Fruit fly (Drosophila melanogaster) whole organism, embryonic: ENCODE measurements around the gene sob.
A peak's percentile ranks its signal among the peaks of the same experiment; 100 is the strongest.

Experiments used
- ATbp ChIP-seq: fragments of 200-800 bp; sonication (Bioruptor generic); optimal IDR thresholded peaks from 2 replicates; lab custom pipeline; 2017; ENCODE audit warnings: missing biosample characterization, mild to moderate bottlenecking, missing genetic modification characterization, missing genetic modification reagents
- CG10209 ChIP-seq: fragments of 200-800 bp; sonication (Bioruptor generic); optimal IDR thresholded peaks from 3 replicates; lab custom pipeline; 2017; ENCODE audit warnings: missing biosample characterization, mild to moderate bottlenecking, missing genetic modification characterization, missing genetic modification reagents
- CG10462 ChIP-seq: fragments of 200-800 bp; sonication (Bioruptor generic); optimal IDR thresholded peaks from 2 replicates; lab custom pipeline; 2016; ENCODE audit warnings: missing biosample characterization, missing genetic modification characterization
- CG10979 ChIP-seq: fragments of 200-800 bp; sonication (Bioruptor generic); optimal IDR thresholded peaks from 2 replicates; lab custom pipeline; 2018; ENCODE audit warnings: missing biosample characterization, mild to moderate bottlenecking, missing genetic modification characterization, moderate library complexity
- CG11085 ChIP-seq: fragments of 200-800 bp; sonication (Bioruptor generic); IDR thresholded peaks from 2 replicates; pipeline ENCODE4 v1.3.6; 2022; ENCODE audit warnings: missing biosample characterization, missing genetic modification characterization
- CG1233 ChIP-seq: fragments of 200-800 bp; sonication (Bioruptor generic); optimal IDR thresholded peaks from 4 replicates; lab custom pipeline; 2018; ENCODE audit warnings: missing biosample characterization, mild to moderate bottlenecking, missing genetic modification characterization
- CG12744 ChIP-seq: fragments of 200-800 bp; sonication (Bioruptor generic); optimal IDR thresholded peaks from 2 replicates; lab custom pipeline; 2016; ENCODE audit warnings: missing biosample characterization, missing genetic modification characterization
- CG13123 ChIP-seq: fragments of 200-800 bp; sonication (Bioruptor generic); optimal IDR thresholded peaks from 2 replicates; lab custom pipeline; 2016; ENCODE audit warnings: missing biosample characterization, missing genetic modification characterization
- CG14860 ChIP-seq: fragments of 200-800 bp; sonication (Bioruptor generic); IDR thresholded peaks from 3 replicates; pipeline ENCODE4 v1.3.6; 2022; ENCODE audit warnings: missing biosample characterization, missing genetic modification characterization; ENCODE audit not compliant: partially characterized antibody
- CG15073 ChIP-seq: fragments of 200-800 bp; sonication (Bioruptor generic); optimal IDR thresholded peaks from 2 replicates; lab custom pipeline; 2016; ENCODE audit warnings: missing biosample characterization, missing genetic modification characterization
- CG1529 ChIP-seq: fragments of 200-800 bp; sonication (Bioruptor generic); optimal IDR thresholded peaks from 3 replicates; lab custom pipeline; 2018; ENCODE audit warnings: missing biosample characterization, missing genetic modification characterization
- CG17328 ChIP-seq: fragments of 200-800 bp; sonication (Bioruptor generic); IDR thresholded peaks from 2 replicates; pipeline ENCODE4 v1.3.6; 2022; ENCODE audit warnings: missing biosample characterization, missing genetic modification characterization
- CG17612 ChIP-seq: fragments of 200-800 bp; sonication (Bioruptor generic); IDR thresholded peaks from 2 replicates; pipeline ENCODE4 v1.3.6; 2022; ENCODE audit warnings: missing biosample characterization, missing genetic modification characterization
- CG18764 ChIP-seq: fragments of 200-800 bp; sonication (Bioruptor generic); optimal IDR thresholded peaks from 3 replicates; lab custom pipeline; 2016; ENCODE audit warnings: missing biosample characterization, missing genetic modification characterization
- CG3847 ChIP-seq: fragments of 200-800 bp; sonication (Bioruptor generic); IDR thresholded peaks from 2 replicates; pipeline ENCODE4 v1.3.6; 2022; ENCODE audit warnings: missing biosample characterization, missing genetic modification characterization
- CG7745 ChIP-seq: fragments of 200-800 bp; sonication (Bioruptor generic); optimal IDR thresholded peaks from 2 replicates; lab custom pipeline; 2018; ENCODE audit warnings: missing biosample characterization, mild to moderate bottlenecking, missing genetic modification characterization, moderate library complexity
- CG9797 ChIP-seq: fragments of 200-800 bp; sonication (Bioruptor generic); optimal IDR thresholded peaks from 3 replicates; lab custom pipeline; 2018; ENCODE audit warnings: missing biosample characterization, mild to moderate bottlenecking, missing genetic modification characterization
- E2f2 ChIP-seq: fragments of 200-800 bp; sonication (Bioruptor generic); IDR thresholded peaks from 2 replicates; pipeline ENCODE4 v1.3.6; 2022; ENCODE audit warnings: missing biosample characterization, missing genetic modification characterization
- HmgZ ChIP-seq: fragments of 200-800 bp; sonication (Bioruptor generic); optimal IDR thresholded peaks from 2 replicates; lab custom pipeline; 2018; ENCODE audit warnings: missing biosample characterization, mild to moderate bottlenecking, missing genetic modification characterization
- Hr3 ChIP-seq: fragments of 200-800 bp; sonication (Bioruptor generic); optimal IDR thresholded peaks from 3 replicates; lab custom pipeline; 2016; ENCODE audit warnings: missing biosample characterization, missing genetic modification characterization
- Hr78 ChIP-seq, 2 experiments: fragments of 200-800 bp in 1 of 2; fragments of >200 bp in 1 of 2; sonication (Bioruptor generic) in 1 of 2; optimal IDR thresholded peaks; 2 replicates each; lab custom pipeline; 2017 to 2019; ENCODE audit warnings: missing biosample characterization in 2 of 2, missing genetic modification characterization in 2 of 2, mild to moderate bottlenecking in 1 of 2, moderate library complexity in 1 of 2
- Lhr ChIP-seq: fragments of 200-800 bp; sonication (Bioruptor generic); optimal IDR thresholded peaks from 3 replicates; lab custom pipeline; 2017; ENCODE audit warnings: mild to moderate bottlenecking, missing biosample characterization, missing genetic modification reagents, missing genetic modification characterization
- MBD-R2 ChIP-seq: fragments of 200-800 bp; sonication (Bioruptor generic); IDR thresholded peaks from 2 replicates; pipeline ENCODE4 v1.3.6; 2022; ENCODE audit warnings: missing biosample characterization, missing genetic modification characterization
- Med ChIP-seq: fragments of 200-800 bp; sonication (Bioruptor generic); peaks from one replicate; lab custom pipeline; 2016; ENCODE audit warnings: missing biosample characterization, missing genetic modification characterization, mild to moderate bottlenecking, inconsistent platforms, moderate library complexity
- Nf-YA ChIP-seq: fragments of 200-800 bp; sonication (Bioruptor generic); IDR thresholded peaks from 2 replicates; pipeline ENCODE4 v1.3.6; 2022; ENCODE audit warnings: missing biosample characterization, missing genetic modification characterization
- Poxn ChIP-seq: fragments of 200-800 bp; sonication (Bioruptor generic); IDR thresholded peaks from 2 replicates; pipeline ENCODE4 v1.3.6; 2022; ENCODE audit warnings: missing biosample characterization, missing genetic modification characterization
- Ptx1 ChIP-seq: fragments of 200-800 bp; sonication (Bioruptor generic); IDR thresholded peaks from 2 replicates; pipeline ENCODE4 v1.3.6; 2022; ENCODE audit warnings: missing biosample characterization, missing genetic modification characterization
- Side ChIP-seq: fragments of 200-800 bp; sonication (Bioruptor generic); optimal IDR thresholded peaks from 2 replicates; lab custom pipeline; 2016; ENCODE audit warnings: missing biosample characterization, missing genetic modification characterization
- Sin3A ChIP-seq: fragments of >200 bp; optimal IDR thresholded peaks from 2 replicates; lab custom pipeline; 2018
- Xbp1 ChIP-seq: fragments of 200-800 bp; sonication (Bioruptor generic); optimal IDR thresholded peaks from 3 replicates; lab custom pipeline; 2016; ENCODE audit warnings: missing biosample characterization, mild to moderate bottlenecking, missing genetic modification characterization
- az2 ChIP-seq: fragments of 200-800 bp; sonication (Bioruptor generic); optimal IDR thresholded peaks from 3 replicates; lab custom pipeline; 2016; ENCODE audit warnings: missing biosample characterization, missing genetic modification characterization
- btn ChIP-seq: fragments of 200-800 bp; sonication (Bioruptor generic); optimal IDR thresholded peaks from 2 replicates; lab custom pipeline; 2016; ENCODE audit warnings: missing biosample characterization, missing genetic modification characterization
- esg ChIP-seq: fragments of 200-800 bp; sonication (Bioruptor generic); conservative IDR thresholded peaks from 2 replicates; pipeline ENCODE4 v1.3.6; 2022; ENCODE audit warnings: missing biosample characterization, missing genetic modification characterization
- gfzf ChIP-seq: fragments of 200-800 bp; sonication (Bioruptor generic); optimal IDR thresholded peaks from 2 replicates; lab custom pipeline; 2016; ENCODE audit warnings: missing biosample characterization, mild to moderate bottlenecking, missing genetic modification characterization, moderate library complexity
- grau ChIP-seq: fragments of 200-800 bp; optimal IDR thresholded peaks from 3 replicates; lab custom pipeline; 2019; ENCODE audit warnings: missing biosample characterization, mild to moderate bottlenecking, missing genetic modification characterization, moderate library complexity
- gro ChIP-seq: fragments of 200-800 bp; sonication (Bioruptor generic); optimal IDR thresholded peaks from 2 replicates; lab custom pipeline; 2016; ENCODE audit warnings: missing biosample characterization, missing genetic modification characterization
- ham ChIP-seq: fragments of 200-800 bp; sonication (Bioruptor generic); IDR thresholded peaks from 2 replicates; pipeline ENCODE4 v1.3.6; 2022; ENCODE audit warnings: missing biosample characterization, missing genetic modification characterization
- insv ChIP-seq, 2 experiments: fragments of 200-800 bp; sonication (Bioruptor generic); optimal IDR thresholded peaks; 3 replicates each; lab custom pipeline; 2016 to 2018; ENCODE audit warnings: missing biosample characterization in 2 of 2, missing genetic modification characterization in 2 of 2
- lov ChIP-seq, 2 experiments: fragments of 200-800 bp in 1 of 2; fragments of >200 bp in 1 of 2; sonication (Bioruptor generic) in 1 of 2; IDR thresholded peaks in 1 of 2; optimal IDR thresholded peaks in 1 of 2; 2 replicates in 1 of 2; 3 replicates in 1 of 2; pipeline versions ENCODE4 v1.3.6 to Lab custom; 2017 to 2022; ENCODE audit warnings: missing biosample characterization in 1 of 2, missing genetic modification characterization in 1 of 2
- otp ChIP-seq: fragments of 200-800 bp; sonication (Bioruptor generic); IDR thresholded peaks from 3 replicates; pipeline ENCODE4, ENCODE4 v1.3.6; 2022; ENCODE audit warnings: missing biosample characterization, missing genetic modification characterization
- pzg ChIP-seq: fragments of 200-800 bp; sonication (Bioruptor generic); optimal IDR thresholded peaks from 3 replicates; lab custom pipeline; 2018; ENCODE audit warnings: missing biosample characterization, mild to moderate bottlenecking, missing genetic modification characterization, moderate library complexity
- ro ChIP-seq: fragments of 200-800 bp; sonication (Bioruptor generic); IDR thresholded peaks from 2 replicates; pipeline ENCODE4 v1.3.6; 2022; ENCODE audit warnings: missing biosample characterization, missing genetic modification characterization
- row ChIP-seq: fragments of 200-800 bp; sonication (Bioruptor generic); IDR thresholded peaks from 3 replicates; pipeline ENCODE4 v1.3.6; 2022; ENCODE audit warnings: missing biosample characterization, missing genetic modification characterization
- salm ChIP-seq: fragments of 200-800 bp; sonication (Bioruptor generic); optimal IDR thresholded peaks from 2 replicates; lab custom pipeline; 2018; ENCODE audit warnings: missing biosample characterization, mild to moderate bottlenecking, missing genetic modification characterization
- sens-2 ChIP-seq: fragments of 200-800 bp; sonication (Bioruptor generic); IDR thresholded peaks from 2 replicates; pipeline ENCODE4 v1.3.6; 2022; ENCODE audit warnings: missing biosample characterization, missing genetic modification characterization
- seq ChIP-seq: fragments of 200-800 bp; sonication (Bioruptor generic); IDR thresholded peaks from 2 replicates; pipeline ENCODE4 v1.3.6; 2022; ENCODE audit warnings: missing biosample characterization, missing genetic modification characterization
- sisA ChIP-seq: fragments of 200-800 bp; sonication (Bioruptor generic); IDR thresholded peaks from 2 replicates; pipeline ENCODE4 v1.3.6; 2022; ENCODE audit warnings: missing biosample characterization, missing genetic modification characterization
- twi ChIP-seq: fragments of 200-800 bp; optimal IDR thresholded peaks from 2 replicates; lab custom pipeline; 2019; ENCODE audit warnings: missing biosample characterization, mild to moderate bottlenecking, missing genetic modification characterization, moderate library complexity
- wdn ChIP-seq: fragments of 200-800 bp; sonication (Bioruptor generic); IDR thresholded peaks from 2 replicates; pipeline ENCODE4 v1.3.6; 2022; ENCODE audit warnings: missing biosample characterization, missing genetic modification characterization
- z ChIP-seq: fragments of 200-800 bp; sonication (Bioruptor generic); IDR thresholded peaks from 3 replicates; pipeline ENCODE4 v1.3.6; 2022; ENCODE audit warnings: missing biosample characterization, missing genetic modification characterization
- zfh1 ChIP-seq: fragments of 200-800 bp; sonication (Bioruptor generic); IDR thresholded peaks from 3 replicates; pipeline ENCODE4 v1.3.6; 2022; ENCODE audit warnings: missing biosample characterization, missing genetic modification characterization

sob gene

dm6 chr2L:3573172-3573755 is 7.3 kb downstream of the sob start (continued):
- no peak for TF ChIP-seq CG12744 (GFP tag; lab: Kevin White, UChicago)
- TF ChIP-seq CG1529 (GFP tag; lab: Kevin White, UChicago): peak; percentile 39
- TF ChIP-seq CG3847 (GFP tag; lab: Robert Waterston, UW): peak; percentile 53; the same call in 1 of the 2 replicates
- no peak for TF ChIP-seq ro (GFP tag; lab: Robert Waterston, UW)
- peak; percentile 80 for TF ChIP-seq Ptx1
- TF ChIP-seq Sin3A: no peak
- TF ChIP-seq CG15073 (GFP tag; lab: Kevin White, UChicago): no peak
- TF ChIP-seq CG18764 (GFP tag; lab: Kevin White, UChicago): no peak
- TF ChIP-seq insv (GFP tag; optimal IDR thresholded peaks at IDR 0.05; lab: Kevin White, UChicago): no peak
- no peak for TF ChIP-seq CG9797 (GFP tag; lab: Kevin White, UChicago)
- no peak for TF ChIP-seq Hr78 (GFP tag; optimal IDR thresholded peaks at IDR 0.05; lab: Kevin White, UChicago)
- TF ChIP-seq CG10462 (GFP tag; lab: Kevin White, UChicago): peak; percentile 52
- peak; percentile 31 for TF ChIP-seq salm (tag; lab: Kevin White, UChicago)
- peak; percentile 69 for TF ChIP-seq Xbp1
- TF ChIP-seq CG17612: no peak
- peak; percentile 66 for TF ChIP-seq CG10209 (GFP tag; lab: Kevin White, UChicago)
- no peak for TF ChIP-seq wdn (GFP tag; lab: Robert Waterston, UW)
- TF ChIP-seq Med: peak; percentile 86
- no peak for TF ChIP-seq gfzf (GFP tag; lab: Kevin White, UChicago)
- TF ChIP-seq sisA (GFP tag; lab: Robert Waterston, UW): peak; percentile 70
- TF ChIP-seq zfh1: peak; percentile 63; the same call in 2 of the 3 replicates
- TF ChIP-seq HmgZ (tag; lab: Kevin White, UChicago): peak; percentile 11
- TF ChIP-seq MBD-R2: no peak
- peak; percentile 28 for TF ChIP-seq Lhr (GFP tag; lab: Kevin White, UChicago)
- TF ChIP-seq otp (GFP tag; lab: Robert Waterston, UW): 0 out of 3 replicates have a peak, but pooled peaks have one; percentile 13
- TF ChIP-seq CG14860 (GFP tag; lab: Robert Waterston, UW): no peak
- TF ChIP-seq lov (optimal IDR thresholded peaks at IDR 0.05; lab: Kevin White, UChicago): no peak
- TF ChIP-seq lov (GFP tag; IDR thresholded peaks at IDR 0.05; lab: Robert Waterston, UW): no peak
- TF ChIP-seq CG7745: no peak
- peak; percentile 54 for TF ChIP-seq Hr3 (GFP tag; lab: Kevin White, UChicago)
- peak; percentile 77 for TF ChIP-seq grau (tag; lab: Kevin White, UChicago)
- peak; percentile 41 for TF ChIP-seq Side
- peak; percentile 91 for TF ChIP-seq row
- no peak for TF ChIP-seq Poxn
- TF ChIP-seq sens-2: no peak
- no peak for TF ChIP-seq btn (GFP tag; lab: Kevin White, UChicago)
- TF ChIP-seq CG17328 (GFP tag; lab: Robert Waterston, UW): 0 out of 2 replicates have a peak, but pooled peaks have one; percentile 6
- TF ChIP-seq pzg (GFP tag; lab: Kevin White, UChicago): no peak
- peak; percentile 13 for TF ChIP-seq twi (tag; lab: Kevin White, UChicago)
- peak; percentile 8 for TF ChIP-seq ATbp (GFP tag; lab: Kevin White, UChicago)
- TF ChIP-seq CG13123 (GFP tag; lab: Kevin White, UChicago): no peak
- no peak for TF ChIP-seq CG11085 (GFP tag; lab: Robert Waterston, UW)
- TF ChIP-seq gro (GFP tag; lab: Kevin White, UChicago): no peak
- peak; percentile 39; the same call in 1 of the 2 replicates for TF ChIP-seq E2f2 (GFP tag; lab: Robert Waterston, UW)
- TF ChIP-seq esg: peak; percentile 80
- peak; percentile 63 for TF ChIP-seq az2 (GFP tag; lab: Kevin White, UChicago)
- TF ChIP-seq ham (GFP tag; lab: Robert Waterston, UW): no peak
- TF ChIP-seq Nf-YA (GFP tag; lab: Robert Waterston, UW): no peak; the same call in 1 of the 2 replicates
- peak; percentile 24 for TF ChIP-seq CG1233 (GFP tag; lab: Kevin White, UChicago)
- peak; percentile 76 for TF ChIP-seq CG10979
- peak; percentile 66 for TF ChIP-seq seq (GFP tag; lab: Robert Waterston, UW)
- TF ChIP-seq z: peak; percentile 55; the same call in 2 of the 3 replicates
